Worm (Caenorhabditis elegans): Measurements from ENCODE around the gene grl-8.

ce11 chrV:6753257-6753656 lies 20.4 kb upstream of the grl-8 start:
- TF ChIP-seq F39B2.1 (GFP tag; IDR thresholded peaks at IDR 0.05) (no peak), bed-2 (GFP tag; IDR thresholded peaks at IDR 0.05) (no peak), attf-5 (GFP tag; optimal IDR thresholded peaks at IDR 0.05) (no peak), cebp-2 (GFP tag; IDR thresholded peaks at IDR 0.05) (no peak), attf-3 (GFP tag; conservative IDR thresholded peaks at IDR 0.05) (no peak), mcd-1 (GFP tag; IDR thresholded peaks at IDR 0.05) (no peak), bed-1 (GFP tag; IDR thresholded peaks at IDR 0.05) (no peak)

Data from whole organism, young adult.